Worm (Caenorhabditis elegans): Measurements from ENCODE around the gene srd-70.

The srd-70 gene

DNA sequence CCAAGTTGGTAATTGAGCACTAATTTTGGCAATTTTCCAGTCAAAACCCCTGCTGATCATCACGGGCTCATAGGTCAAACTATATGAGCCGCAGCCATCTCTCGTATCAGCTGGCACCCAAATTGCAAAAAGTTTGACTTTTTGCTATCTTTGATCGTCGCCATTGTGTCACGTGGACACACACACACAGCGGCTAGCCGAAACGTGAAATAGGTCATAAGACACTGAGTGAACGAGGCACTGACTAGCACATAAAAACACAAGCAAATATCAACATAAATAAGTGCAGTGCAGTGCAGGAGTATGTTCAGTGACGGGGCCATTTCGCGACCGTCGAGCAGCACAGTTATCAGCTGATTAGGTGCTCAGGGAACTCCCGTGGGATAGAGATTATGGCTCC lies 35.1 kb upstream of the srd-70 start (continued):
- TF ChIP-seq nhr-84 (tag; optimal IDR thresholded peaks at IDR 0.05) (no peak), nhr-11 (tag; optimal IDR thresholded peaks at IDR 0.05) (peak; percentile 34), hpl-2 (GFP tag; optimal IDR thresholded peaks at IDR 0.05) (no peak), hlh-17 (GFP tag; optimal IDR thresholded peaks at IDR 0.05; ENCODE audit: borderline replicate concordance) (no peak), pag-3 (tag; optimal IDR thresholded peaks at IDR 0.05; ENCODE audit: borderline replicate concordance, insufficient read depth) (no peak), tbx-2 (tag; optimal IDR thresholded peaks at IDR 0.05) (peak; percentile 62), swsn-7 (tag; optimal IDR thresholded peaks at IDR 0.05) (peak; percentile 38), ceh-90 (tag; optimal IDR thresholded peaks at IDR 0.05) (no peak), skn-1 (tag; optimal IDR thresholded peaks at IDR 0.05) (peak; percentile 37), dpl-1 (GFP tag; optimal IDR thresholded peaks at IDR 0.05) (peak in 2 of 3 experiments; percentile 50 to 52), ceh-88 (GFP tag; IDR thresholded peaks at IDR 0.05) (peak; percentile 26; the same call in 1 of the 2 replicates), mef-2 (tag; optimal IDR thresholded peaks at IDR 0.05) (no peak), C34B4.2 (tag; optimal IDR thresholded peaks at IDR 0.05) (no peak), efl-1 (optimal IDR thresholded peaks at IDR 0.05) (peak; percentile 30 to 36), efl-1 (GFP tag; optimal IDR thresholded peaks at IDR 0.05 in 1 of 2) (peak; percentile 4 to 94), elt-2 (tag; optimal IDR thresholded peaks at IDR 0.05) (peak; percentile 93), nhr-85 (tag) (peak; percentile 71), pqm-1 (tag; optimal IDR thresholded peaks at IDR 0.05) (no peak), unc-130 (tag; optimal IDR thresholded peaks at IDR 0.05) (peak; percentile 93), unc-30 (tag; optimal IDR thresholded peaks at IDR 0.05) (no peak), isw-1 (GFP tag; IDR thresholded peaks at IDR 0.05) (no peak), unc-62 (GFP tag; optimal IDR thresholded peaks at IDR 0.05) (no peak)

DNA sequence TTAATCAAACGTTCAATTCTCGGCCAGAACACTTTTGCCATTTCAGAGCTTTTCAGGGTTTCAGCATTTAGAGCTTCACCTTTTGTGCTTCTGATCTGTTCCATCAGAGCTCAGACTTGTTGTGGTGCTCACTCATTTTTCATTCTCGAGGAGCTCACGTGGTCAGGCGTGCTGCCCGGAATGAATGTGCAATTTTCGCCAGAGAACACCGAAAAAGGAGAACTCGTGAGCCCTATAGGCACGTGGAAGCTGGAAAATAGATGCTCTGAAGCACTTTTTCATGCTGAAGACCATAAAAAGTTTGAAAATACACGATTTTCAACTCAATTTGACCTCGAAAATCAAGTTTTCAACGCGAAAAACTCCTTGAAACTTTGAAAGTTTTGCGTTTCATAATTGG lies 34.3 kb upstream of the srd-70 start:
- TF ChIP-seq nhr-11 (tag; optimal IDR thresholded peaks at IDR 0.05), result no peak
- no peak for TF ChIP-seq zip-4 (GFP tag; optimal IDR thresholded peaks at IDR 0.05)
- TF ChIP-seq vab-15 (tag; optimal IDR thresholded peaks at IDR 0.05), result no peak
- TF ChIP-seq snpc-4 (tag; optimal IDR thresholded peaks at IDR 0.05), result no peak
- no peak for TF ChIP-seq C04F5.9 (tag; optimal IDR thresholded peaks at IDR 0.05)
- no peak for TF ChIP-seq ces-1 (GFP tag; optimal IDR thresholded peaks at IDR 0.05)
- TF ChIP-seq unc-62 (GFP tag; optimal IDR thresholded peaks at IDR 0.05), result no peak
- no peak for TF ChIP-seq alr-1 (tag; optimal IDR thresholded peaks at IDR 0.05; ENCODE audit: borderline replicate concordance)
- TF ChIP-seq pax-3 (tag; optimal IDR thresholded peaks at IDR 0.05), result peak; percentile 44
- no peak for TF ChIP-seq hpl-2 (GFP tag; optimal IDR thresholded peaks at IDR 0.05)
- no peak for TF ChIP-seq tbx-2 (tag; optimal IDR thresholded peaks at IDR 0.05)
- peak; percentile 15 for TF ChIP-seq lin-14 (GFP tag; optimal IDR thresholded peaks at IDR 0.05)
- TF ChIP-seq tlp-1 (tag; optimal IDR thresholded peaks at IDR 0.05), result no peak
- no peak for TF ChIP-seq nhr-20 (tag; optimal IDR thresholded peaks at IDR 0.05)
- TF ChIP-seq nhr-71 (tag; optimal IDR thresholded peaks at IDR 0.05), result peak; percentile 4
- TF ChIP-seq nhr-90 (tag; optimal IDR thresholded peaks at IDR 0.05; ENCODE audit: poor library complexity), result no peak
- no peak for TF ChIP-seq C34B4.2 (tag; optimal IDR thresholded peaks at IDR 0.05)
- TF ChIP-seq swsn-7 (tag; optimal IDR thresholded peaks at IDR 0.05), result no peak
- no peak for TF ChIP-seq lir-3 (tag; optimal IDR thresholded peaks at IDR 0.05; ENCODE audit: poor library complexity)
- TF ChIP-seq egl-13 (tag; optimal IDR thresholded peaks at IDR 0.05), result no peak
- no peak for TF ChIP-seq mab-9 (GFP tag; IDR thresholded peaks at IDR 0.05)
- TF ChIP-seq efl-3 (GFP tag; optimal IDR thresholded peaks at IDR 0.05), result no peak
- TF ChIP-seq mdl-1 (tag; optimal IDR thresholded peaks at IDR 0.05), result no peak
- TF ChIP-seq mep-1 (tag; optimal IDR thresholded peaks at IDR 0.05), result no peak
- no peak for TF ChIP-seq fos-1 (tag; optimal IDR thresholded peaks at IDR 0.05)
- no peak for TF ChIP-seq dpl-1 (GFP tag; optimal IDR thresholded peaks at IDR 0.05)
- TF ChIP-seq nhr-85 (tag), result peak; percentile 48
- TF ChIP-seq nhr-77 (tag; optimal IDR thresholded peaks at IDR 0.05), result no peak
